Fruit fly (Drosophila melanogaster): Measurements from ENCODE around the gene CG34132.
A peak's percentile ranks its signal among the peaks of the same experiment; 100 is the strongest.

CG34132 gene

dm6 chr2L:7861733-7862132 is 23.6 kb upstream of the CG34132 start:
- TF ChIP-seq bab2 (GFP tag; optimal IDR thresholded peaks at IDR 0.05): no peak
- no peak for TF ChIP-seq pita (GFP tag; optimal IDR thresholded peaks at IDR 0.05)
- TF ChIP-seq CkIIα-i1 (GFP tag; IDR thresholded peaks at IDR 0.05): no peak
- peak; percentile 97 for TF ChIP-seq Blimp-1 (GFP tag; optimal IDR thresholded peaks at IDR 0.05)
- no peak for TF ChIP-seq wor (GFP tag; IDR thresholded peaks at IDR 0.05)
- TF ChIP-seq vvl (GFP tag; IDR thresholded peaks at IDR 0.05): no peak
- TF ChIP-seq CG12942 (GFP tag; optimal IDR thresholded peaks at IDR 0.05): no peak
- TF ChIP-seq fru (optimal IDR thresholded peaks at IDR 0.05): no peak
- peak; percentile 27 for TF ChIP-seq gsb-n (tag; optimal IDR thresholded peaks at IDR 0.05)
- no peak for TF ChIP-seq gsb (GFP tag; IDR thresholded peaks at IDR 0.05)
- no peak for TF ChIP-seq CG13775 (GFP tag; optimal IDR thresholded peaks at IDR 0.05)
- TF ChIP-seq sd (tag; optimal IDR thresholded peaks at IDR 0.05): no peak
- TF ChIP-seq sima (GFP tag; optimal IDR thresholded peaks at IDR 0.05): no peak
- TF ChIP-seq lab (GFP tag; optimal IDR thresholded peaks at IDR 0.05): no peak
- peak; percentile 25 for TF ChIP-seq CG33557 (GFP tag; optimal IDR thresholded peaks at IDR 0.05)
- TF ChIP-seq CG18764 (GFP tag; optimal IDR thresholded peaks at IDR 0.05): no peak

- TF ChIP-seq onecut (GFP tag; IDR thresholded peaks at IDR 0.05): peak; percentile 51
- TF ChIP-seq CG9215 (GFP tag; IDR thresholded peaks at IDR 0.05): no peak
- TF ChIP-seq Trl (optimal IDR thresholded peaks at IDR 0.05): no peak
- TF ChIP-seq Trl (GFP tag; optimal IDR thresholded peaks at IDR 0.05): no peak
- no peak for TF ChIP-seq CG12659 (GFP tag; optimal IDR thresholded peaks at IDR 0.05)
- peak; percentile 43 for TF ChIP-seq sens (GFP tag)
- TF ChIP-seq run (tag; optimal IDR thresholded peaks at IDR 0.05): no peak
- no peak for TF ChIP-seq Hsf (GFP tag; optimal IDR thresholded peaks at IDR 0.05)
- no peak for TF ChIP-seq HHEX (GFP tag; optimal IDR thresholded peaks at IDR 0.05)
- 0 out of 2 replicates have a peak, but pooled peaks have one; percentile 16 for TF ChIP-seq Drgx (GFP tag; IDR thresholded peaks at IDR 0.05)
- no peak for TF ChIP-seq schlank (tag; optimal IDR thresholded peaks at IDR 0.05)
Measured at dm6 chr2L:7868608-7869007, 16.7 kb upstream of the CG34132 start.

DNA sequence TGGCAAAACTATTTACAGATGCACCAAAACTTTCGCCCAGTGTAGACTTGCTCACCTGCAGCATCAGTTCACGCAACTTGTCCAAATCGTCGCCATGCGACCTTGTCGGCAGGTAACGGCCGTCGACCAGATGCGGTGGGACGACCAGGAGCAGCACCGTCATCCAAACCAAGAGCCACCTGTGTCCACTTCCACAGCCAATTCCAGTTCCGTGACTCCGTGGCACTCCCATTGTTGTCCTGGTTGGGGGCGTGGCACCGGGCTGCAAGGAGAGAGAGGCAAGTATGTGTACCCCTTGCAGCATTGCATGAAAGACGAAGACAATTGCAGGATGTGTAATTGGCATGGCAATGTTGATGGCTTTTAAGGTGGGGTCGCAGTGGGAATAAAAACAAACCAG is 15.1 kb upstream of the CG34132 start:
- TF ChIP-seq CG12155 (GFP tag; optimal IDR thresholded peaks at IDR 0.05): no peak
- no peak for TF ChIP-seq pfk (GFP tag; optimal IDR thresholded peaks at IDR 0.05)
- no peak for TF ChIP-seq Atf-2 (GFP tag; optimal IDR thresholded peaks at IDR 0.05)
- TF ChIP-seq E2f1 (GFP tag; IDR thresholded peaks at IDR 0.05): no peak
- TF ChIP-seq Dp (GFP tag; optimal IDR thresholded peaks at IDR 0.05): no peak
- no peak for TF ChIP-seq Gug (GFP tag; IDR thresholded peaks at IDR 0.05)
- peak; percentile 82 for TF ChIP-seq Ets65A (GFP tag)
- TF ChIP-seq CG1647 (GFP tag; optimal IDR thresholded peaks at IDR 0.05): no peak
- 0 out of 3 replicates have a peak, but pooled peaks have one; percentile 7 for TF ChIP-seq CG11560 (tag; IDR thresholded peaks at IDR 0.05)
- TF ChIP-seq tup (GFP tag; optimal IDR thresholded peaks at IDR 0.05): no peak

- TF ChIP-seq GATAe (GFP tag; conservative IDR thresholded peaks at IDR 0.05) (no peak), HLH3B (GFP tag; IDR thresholded peaks at IDR 0.05) (no peak), Hsf (GFP tag; optimal IDR thresholded peaks at IDR 0.05) (no peak), CG6854 (GFP tag; optimal IDR thresholded peaks at IDR 0.05) (no peak), CG18599 (GFP tag; optimal IDR thresholded peaks at IDR 0.05) (no peak), scrt (GFP tag; optimal IDR thresholded peaks at IDR 0.05) (no peak), unpg (GFP tag; optimal IDR thresholded peaks at IDR 0.05) (no peak), Med (GFP tag) (peak; percentile 50), Ets65A (GFP tag) (peak; percentile 74), CG6272 (GFP tag; IDR thresholded peaks at IDR 0.05) (0 out of 2 replicates have a peak, but pooled peaks have one; percentile 7), inv (GFP tag; IDR thresholded peaks at IDR 0.05; ENCODE audit: partially characterized antibody) (no peak), Dip3 (GFP tag; optimal IDR thresholded peaks at IDR 0.05) (no peak), CG13123 (GFP tag; optimal IDR thresholded peaks at IDR 0.05) (no peak), ssp (GFP tag; IDR thresholded peaks at IDR 0.05) (no peak), chinmo (GFP tag; IDR thresholded peaks at IDR 0.05; ENCODE audit: partially characterized antibody) (0 out of 4 replicates have a peak, but pooled peaks have one; percentile 24), Sin3A (optimal IDR thresholded peaks at IDR 0.05) (no peak)
Measured at dm6 chr2L:7871332-7871731, 14.0 kb upstream of the CG34132 start, which contains the start of gene Proc. Gene Proc (minus strand): TSS chr2L:7871432.

Data from whole organism, embryonic.